Fruit fly (Drosophila melanogaster): ENCODE data around the gene mesh.

DNA sequence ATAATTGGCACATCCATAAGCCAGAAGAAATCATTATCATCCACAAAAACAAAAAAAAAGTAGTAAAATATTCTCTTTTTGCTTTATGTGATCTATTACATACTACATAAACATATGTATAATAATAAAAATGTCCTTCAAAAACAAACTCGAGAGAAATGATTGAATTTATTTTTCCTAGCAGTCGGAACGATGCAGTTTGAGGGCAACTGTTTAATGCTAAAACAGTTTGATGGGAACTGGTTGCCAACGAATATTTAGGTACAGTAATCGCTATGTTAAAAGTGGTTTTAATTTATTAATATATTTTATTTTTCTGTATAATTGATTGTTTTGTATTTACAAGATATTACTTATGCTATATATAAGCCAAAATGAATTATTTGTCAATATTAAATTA is 35.6 kb upstream of the mesh start:
- TF ChIP-seq usp (GFP tag; optimal IDR thresholded peaks at IDR 0.05) (no peak), EcR (GFP tag; optimal IDR thresholded peaks at IDR 0.05) (no peak), psq (optimal IDR thresholded peaks at IDR 0.05) (no peak), pan (optimal IDR thresholded peaks at IDR 0.05) (no peak), CG8478 (optimal IDR thresholded peaks at IDR 0.05) (no peak), Dll (optimal IDR thresholded peaks at IDR 0.05) (no peak)

Measured in whole organism.